Worm (Caenorhabditis elegans): Measurements from ENCODE around the gene noah-2.

DNA sequence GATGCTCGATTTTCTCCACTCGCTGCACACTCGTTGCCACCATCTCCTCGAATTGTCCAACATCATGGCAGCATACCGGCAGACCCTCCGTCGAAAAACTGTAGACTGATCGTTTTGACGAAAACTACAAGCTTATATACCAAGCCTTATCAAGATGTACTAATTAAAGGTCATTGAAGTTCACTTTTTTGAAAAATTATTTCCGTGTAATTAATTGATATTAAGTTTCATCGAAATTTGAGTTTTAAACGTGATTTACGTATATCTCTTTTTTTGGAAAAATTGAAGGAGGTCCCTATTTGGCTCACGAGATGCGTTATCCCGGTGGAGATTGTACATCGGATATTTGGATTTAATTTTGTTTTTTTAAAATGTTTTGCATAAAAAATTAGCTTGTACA is 30.4 kb upstream of the noah-2 start, which contains the start of gene Y37A1B.4:
- TF ChIP-seq ama-1 (optimal IDR thresholded peaks at IDR 0.05) (no peak), R02D3.7 (tag; optimal IDR thresholded peaks at IDR 0.05) (no peak), nhr-237 (tag; optimal IDR thresholded peaks at IDR 0.05) (no peak), snpc-4 (tag; optimal IDR thresholded peaks at IDR 0.05) (no peak), nhr-23 (tag; optimal IDR thresholded peaks at IDR 0.05) (no peak), mdl-1 (tag; optimal IDR thresholded peaks at IDR 0.05) (no peak), nhr-12 (tag; optimal IDR thresholded peaks at IDR 0.05) (no peak), nhr-28 (tag; optimal IDR thresholded peaks at IDR 0.05) (no peak), ceh-9 (tag; optimal IDR thresholded peaks at IDR 0.05) (no peak), unc-62 (GFP tag; optimal IDR thresholded peaks at IDR 0.05) (no peak), zag-1 (tag; optimal IDR thresholded peaks at IDR 0.05) (no peak), pqm-1 (tag; optimal IDR thresholded peaks at IDR 0.05) (no peak), fos-1 (tag; optimal IDR thresholded peaks at IDR 0.05) (no peak), fkh-10 (GFP tag; optimal IDR thresholded peaks at IDR 0.05) (no peak)
